Worm (Caenorhabditis elegans) whole organism, L4/young adult: ENCODE measurements around the gene Y66D12A.30.

ENCODE experiments used
- W03F9.2 ChIP-seq: fragments of 150-350 bp; optimal IDR thresholded peaks from 2 replicates; lab custom pipeline; 2014; ENCODE audit warnings: missing biosample characterization, missing genetic modification characterization
- dao-5 ChIP-seq: sonication (generic microtip); optimal IDR thresholded peaks from 2 replicates; lab custom pipeline; 2016; ENCODE audit warnings: missing genotype, missing genetic modification characterization, moderate library complexity, missing compliant biosample characterization
- him-1 ChIP-seq: sonication (generic microtip); optimal IDR thresholded peaks from 2 replicates; lab custom pipeline; 2016; ENCODE audit warnings: missing genotype, missing genetic modification reagents, missing genetic modification characterization, missing compliant biosample characterization

DNA sequence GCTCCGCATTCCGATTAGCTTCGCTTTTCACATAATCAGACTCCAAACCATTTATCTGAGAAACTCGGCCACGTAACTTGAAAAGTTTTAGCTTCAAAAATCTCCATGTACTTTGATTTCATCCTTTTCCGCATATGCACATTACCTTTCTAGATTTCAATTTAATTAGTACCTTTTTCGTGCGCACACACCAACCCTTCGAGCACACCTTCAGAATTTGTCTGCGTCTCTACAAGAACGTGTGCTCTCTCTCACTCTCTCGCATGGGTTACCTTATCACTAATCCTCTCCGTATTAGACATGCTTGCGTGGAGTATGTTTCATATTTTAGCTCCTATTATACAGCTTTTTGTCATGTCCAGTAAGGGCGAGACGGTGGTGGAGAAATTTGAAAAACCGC is at the start of gene Y66D12A.30:
- TF ChIP-seq W03F9.2 (tag; lab: Kevin White, UChicago), result no peak
- no peak for TF ChIP-seq dao-5
- no peak for TF ChIP-seq him-1
